Worm (Caenorhabditis elegans) whole organism, midembryonic: ENCODE results near the gene pdi-2.

Experiments
- T22C8.4 ChIP-seq: fragments of 200-800 bp; sonication (Bioruptor generic); IDR thresholded peaks from 2 replicates; pipeline ENCODE4 v1.3.6; 2022; ENCODE audit warnings: missing genetic modification characterization, missing compliant biosample characterization
- cog-1 ChIP-seq: sonication (generic microtip); optimal IDR thresholded peaks from 2 replicates; lab custom pipeline; 2016; ENCODE audit warnings: missing genetic modification characterization, missing compliant biosample characterization
- flt-1 ChIP-seq: fragments of 200-800 bp; sonication (Bioruptor generic); IDR thresholded peaks from 2 replicates; pipeline ENCODE4 v1.3.6; 2022; ENCODE audit warnings: missing genetic modification characterization, missing compliant biosample characterization
- klf-2 ChIP-seq: fragments of 200-800 bp; sonication (Bioruptor generic); conservative IDR thresholded peaks from 2 replicates; pipeline ENCODE4 v1.3.6; 2022; ENCODE audit warnings: missing genetic modification reagents, missing genetic modification characterization, missing compliant biosample characterization
- med-1 ChIP-seq: sonication (generic microtip); optimal IDR thresholded peaks from 2 replicates; lab custom pipeline; 2017; ENCODE audit warnings: missing genetic modification characterization, mild to moderate bottlenecking, missing compliant biosample characterization, antibody characterized with exemption, missing genetic modification reagents; ENCODE audit not compliant: insufficient read depth
- ref-1 ChIP-seq: fragments of 200-800 bp; sonication (Bioruptor generic); conservative IDR thresholded peaks from 2 replicates; pipeline ENCODE4 v1.3.6; 2022; ENCODE audit warnings: missing genetic modification reagents, missing genetic modification characterization, missing compliant biosample characterization
- tab-1 ChIP-seq: fragments of 200-800 bp; sonication (Bioruptor generic); IDR thresholded peaks from 2 replicates; pipeline ENCODE4 v1.3.6; 2022; ENCODE audit warnings: missing genetic modification characterization, missing compliant biosample characterization
- ztf-23 ChIP-seq: fragments of 200-800 bp; sonication (Bioruptor generic); IDR thresholded peaks from 2 replicates; pipeline ENCODE4 v1.3.6; 2022; ENCODE audit warnings: missing genetic modification reagents, missing genetic modification characterization, missing compliant biosample characterization
- ztf-29 ChIP-seq: fragments of 200-800 bp; sonication (Bioruptor generic); IDR thresholded peaks from 2 replicates; pipeline ENCODE4 v1.3.6; 2022; ENCODE audit warnings: missing genetic modification reagents, missing genetic modification characterization, missing compliant biosample characterization

DNA sequence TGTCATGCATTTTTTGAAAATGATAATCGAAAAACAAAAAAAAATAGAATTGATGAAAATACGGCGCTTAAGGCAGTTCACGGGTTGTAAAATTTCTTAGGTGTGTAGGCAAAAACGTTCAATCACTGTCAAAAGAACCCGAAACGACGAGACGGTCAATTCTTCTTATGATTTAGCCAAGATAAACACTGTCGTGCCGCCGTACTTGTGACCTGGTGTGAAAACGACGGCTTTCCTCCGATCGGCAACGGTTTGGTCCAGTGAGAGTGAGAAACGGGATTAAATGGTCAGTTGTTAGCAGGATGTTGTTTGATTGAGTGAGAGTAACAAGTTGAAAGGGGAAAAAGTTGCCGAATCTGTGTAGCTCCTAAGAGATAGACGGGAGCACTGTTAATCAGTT lies 39.9 kb upstream of the pdi-2 start:
- TF ChIP-seq T22C8.4 (GFP tag; lab: Robert Waterston, UW) (no peak), tab-1 (GFP tag; lab: Robert Waterston, UW) (no peak), ztf-29 (no peak), med-1 (GFP tag; lab: Kevin White, UChicago) (no peak), klf-2 (GFP tag; lab: Robert Waterston, UW) (no peak), ztf-23 (no peak), ref-1 (GFP tag; lab: Robert Waterston, UW) (no peak), flt-1 (GFP tag; lab: Robert Waterston, UW) (no peak), cog-1 (no peak)
